Worm (Caenorhabditis elegans): ENCODE measurements around the gene C03H5.3.

The C03H5.3 gene

DNA sequence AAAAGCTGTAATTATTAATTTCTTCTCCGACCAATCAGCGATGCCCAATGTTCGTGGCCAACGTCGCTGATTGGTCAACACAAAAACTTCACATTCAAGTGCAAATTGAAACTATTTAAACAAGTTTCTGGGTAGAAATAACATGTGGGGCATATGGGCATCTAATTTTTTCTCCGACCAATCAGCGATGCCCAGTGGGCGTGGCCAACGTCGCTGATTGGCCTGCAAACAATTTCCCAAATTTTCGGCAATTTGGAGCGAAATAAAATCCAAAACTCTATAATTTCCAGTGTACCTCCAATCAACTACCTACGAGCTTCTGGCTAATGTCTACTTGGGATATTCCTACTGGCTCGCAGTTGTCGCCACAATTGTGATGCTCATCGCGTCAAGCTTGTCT lies 44.6 kb upstream of the C03H5.3 start:
- TF ChIP-seq R02D3.7 (tag; optimal IDR thresholded peaks at IDR 0.05) (no peak), lin-39 (tag; optimal IDR thresholded peaks at IDR 0.05) (no peak), nhr-12 (tag; optimal IDR thresholded peaks at IDR 0.05) (no peak), nhr-23 (tag; optimal IDR thresholded peaks at IDR 0.05) (no peak), nhr-21 (tag; optimal IDR thresholded peaks at IDR 0.05) (no peak), sem-4 (tag; optimal IDR thresholded peaks at IDR 0.05) (no peak), elt-1 (tag; optimal IDR thresholded peaks at IDR 0.05) (no peak), mbf-1 (tag; optimal IDR thresholded peaks at IDR 0.05) (no peak), unc-62 (GFP tag; optimal IDR thresholded peaks at IDR 0.05) (no peak), ztf-1 (GFP tag; conservative IDR thresholded peaks at IDR 0.05) (no peak), F13H6.1 (tag; optimal IDR thresholded peaks at IDR 0.05) (no peak)

ce11 chrII:347734-348133 lies 38.2 kb upstream of the C03H5.3 start, which contains the start of gene D1069.3:
Gene D1069.3 (minus strand): TSS chrII:347891.
- TF ChIP-seq gmeb-1 (tag; optimal IDR thresholded peaks at IDR 0.05) (peak; percentile 50), F13H6.1 (tag; optimal IDR thresholded peaks at IDR 0.05) (peak; percentile 2), ztf-1 (GFP tag; conservative IDR thresholded peaks at IDR 0.05) (no peak), lin-13 (GFP tag; optimal IDR thresholded peaks at IDR 0.05) (peak; percentile 6), lin-11 (tag; optimal IDR thresholded peaks at IDR 0.05) (peak; percentile 34), skn-1 (tag; optimal IDR thresholded peaks at IDR 0.05) (no peak), C34F6.9 (tag; optimal IDR thresholded peaks at IDR 0.05) (peak; percentile 49), peb-1 (tag; optimal IDR thresholded peaks at IDR 0.05) (no peak), lsy-2 (tag; optimal IDR thresholded peaks at IDR 0.05) (peak; percentile 29 to 59), unc-55 (GFP tag; optimal IDR thresholded peaks at IDR 0.05) (peak; percentile 58), crh-2 (tag; optimal IDR thresholded peaks at IDR 0.05) (peak; percentile 36)

DNA sequence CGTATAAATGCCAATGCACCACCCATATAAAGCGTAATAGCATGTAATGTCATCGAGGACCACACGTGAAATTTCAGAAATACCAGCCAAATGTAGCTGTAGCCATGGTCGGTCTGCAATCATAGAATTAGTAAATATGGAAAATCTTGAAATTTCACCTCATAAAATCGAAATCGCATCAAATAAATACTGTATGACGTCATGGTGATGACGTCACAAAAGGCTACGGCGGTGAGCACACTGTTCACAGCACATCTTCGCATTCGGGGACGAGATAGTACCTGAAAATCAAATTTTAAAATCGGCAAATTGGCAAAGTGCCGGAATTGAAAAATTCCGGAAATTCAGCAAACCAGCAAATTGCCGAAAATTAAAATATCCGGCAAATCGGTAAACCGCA lies 36.1 kb upstream of the C03H5.3 start:
- TF ChIP-seq R02D3.7 (tag; optimal IDR thresholded peaks at IDR 0.05) (no peak), mbf-1 (tag; optimal IDR thresholded peaks at IDR 0.05) (no peak), nhr-25 (tag; optimal IDR thresholded peaks at IDR 0.05) (no peak), zag-1 (tag; optimal IDR thresholded peaks at IDR 0.05) (no peak), ZK546.5 (tag; optimal IDR thresholded peaks at IDR 0.05) (no peak), nhr-23 (tag; optimal IDR thresholded peaks at IDR 0.05) (no peak), unc-39 (tag; optimal IDR thresholded peaks at IDR 0.05) (no peak), crh-2 (tag; optimal IDR thresholded peaks at IDR 0.05) (no peak), ceh-16 (tag; optimal IDR thresholded peaks at IDR 0.05) (no peak), unc-62 (GFP tag; optimal IDR thresholded peaks at IDR 0.05) (no peak), lin-13 (GFP tag; optimal IDR thresholded peaks at IDR 0.05) (no peak), sem-4 (tag; optimal IDR thresholded peaks at IDR 0.05) (no peak), sma-9 (GFP tag; optimal IDR thresholded peaks at IDR 0.05) (no peak), sma-9 (tag; optimal IDR thresholded peaks at IDR 0.05) (no peak)

ce11 chrII:354494-354893 lies 31.4 kb upstream of the C03H5.3 start:
- no peak for TF ChIP-seq fos-1 (tag; optimal IDR thresholded peaks at IDR 0.05)
- TF ChIP-seq ceh-82 (tag; optimal IDR thresholded peaks at IDR 0.05), result no peak
- no peak for TF ChIP-seq nhr-23 (tag; optimal IDR thresholded peaks at IDR 0.05)
- TF ChIP-seq ama-1 (optimal IDR thresholded peaks at IDR 0.05), result no peak
- no peak for TF ChIP-seq aly-2 (tag; optimal IDR thresholded peaks at IDR 0.05)
- no peak for TF ChIP-seq lin-13 (GFP tag; optimal IDR thresholded peaks at IDR 0.05)
- no peak for TF ChIP-seq nhr-21 (tag; optimal IDR thresholded peaks at IDR 0.05)
- no peak for TF ChIP-seq lsy-2 (tag; optimal IDR thresholded peaks at IDR 0.05)
- no peak for TF ChIP-seq F13H6.1 (tag; optimal IDR thresholded peaks at IDR 0.05)
- no peak for TF ChIP-seq unc-55 (GFP tag; optimal IDR thresholded peaks at IDR 0.05)
- no peak for TF ChIP-seq sma-9 (GFP tag; optimal IDR thresholded peaks at IDR 0.05)
- TF ChIP-seq sma-9 (tag; optimal IDR thresholded peaks at IDR 0.05), result no peak
- no peak for TF ChIP-seq nhr-6 (tag; optimal IDR thresholded peaks at IDR 0.05)
- TF ChIP-seq ztf-4 (tag; optimal IDR thresholded peaks at IDR 0.05), result no peak

DNA sequence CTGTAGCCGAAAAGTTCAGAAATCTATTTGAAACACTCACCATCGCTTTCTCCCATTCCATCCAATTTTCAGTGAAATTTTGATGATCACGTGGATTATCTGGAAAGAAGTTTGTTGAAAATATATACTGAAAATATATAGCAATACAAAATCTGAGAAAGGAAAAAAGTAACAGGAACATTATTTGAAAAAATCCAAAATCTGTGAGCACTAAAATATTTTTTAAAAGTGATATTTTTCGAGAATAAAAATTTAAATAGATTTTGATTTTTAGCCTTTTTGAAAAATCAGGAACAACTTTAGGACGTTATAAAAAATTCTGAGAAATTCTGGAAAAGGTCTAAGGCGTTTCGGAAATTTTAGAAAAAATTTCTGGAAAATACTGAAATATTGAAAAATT lies 28.9 kb upstream of the C03H5.3 start, which contains the start of gene dmsr-4:
dmsr-4 (minus strand) TSS at position 101 of the 400 bp plus-strand sequence.
- no peak for TF ChIP-seq snpc-4 (tag; optimal IDR thresholded peaks at IDR 0.05)
- TF ChIP-seq unc-55 (GFP tag; optimal IDR thresholded peaks at IDR 0.05), result no peak
- TF ChIP-seq mdl-1 (tag; optimal IDR thresholded peaks at IDR 0.05), result no peak
- TF ChIP-seq C34F6.9 (tag; optimal IDR thresholded peaks at IDR 0.05), result no peak
- no peak for TF ChIP-seq nhr-25 (tag; optimal IDR thresholded peaks at IDR 0.05)
- no peak for TF ChIP-seq ama-1 (optimal IDR thresholded peaks at IDR 0.05)
- TF ChIP-seq nhr-21 (tag; optimal IDR thresholded peaks at IDR 0.05), result no peak
- TF ChIP-seq dmd-4 (tag; optimal IDR thresholded peaks at IDR 0.05), result no peak
